Worm (Caenorhabditis elegans) whole organism, early embryonic: ENCODE results near the gene wdr-31.

ENCODE experiments used
- B0310.2 ChIP-seq: sonication (generic microtip); optimal IDR thresholded peaks from 2 replicates; lab custom pipeline; 2016; ENCODE audit warnings: mild to moderate bottlenecking, missing genetic modification characterization, missing compliant biosample characterization
- F13C5.2 ChIP-seq: sonication (generic microtip); optimal IDR thresholded peaks from 2 replicates; lab custom pipeline; 2017; ENCODE audit warnings: mild to moderate bottlenecking, missing genetic modification characterization, inconsistent platforms, missing compliant biosample characterization
- aly-1 ChIP-seq: sonication (generic microtip); optimal IDR thresholded peaks from 2 replicates; lab custom pipeline; 2016; ENCODE audit warnings: missing genetic modification characterization, missing compliant biosample characterization
- ama-1 ChIP-seq: fragments of 150-350 bp; optimal IDR thresholded peaks from 2 replicates; lab custom pipeline; 2014
- ceh-13 ChIP-seq: fragments of 200-800 bp; sonication (Bioruptor generic); optimal IDR thresholded peaks from 2 replicates; lab custom pipeline; 2018; ENCODE audit warnings: mild to moderate bottlenecking, missing genetic modification characterization, missing compliant biosample characterization
- ceh-36 ChIP-seq: sonication (generic microtip); optimal IDR thresholded peaks from 2 replicates; lab custom pipeline; 2016; ENCODE audit warnings: missing genetic modification characterization, inconsistent platforms, missing compliant biosample characterization
- ets-7 ChIP-seq: sonication (generic microtip); optimal IDR thresholded peaks from 2 replicates; lab custom pipeline; 2016; ENCODE audit warnings: missing genotype, missing genetic modification characterization, missing compliant biosample characterization
- flt-1 ChIP-seq: fragments of 200-800 bp; sonication (Bioruptor generic); IDR thresholded peaks from 2 replicates; pipeline ENCODE4 v1.3.6; 2022; ENCODE audit warnings: missing genetic modification characterization, missing compliant biosample characterization
- hmbx-1 ChIP-seq: sonication (generic microtip); optimal IDR thresholded peaks from 2 replicates; lab custom pipeline; 2016; ENCODE audit warnings: mild to moderate bottlenecking, missing genetic modification characterization, missing compliant biosample characterization
- hmg-4 ChIP-seq: fragments of 200-800 bp; sonication (Bioruptor generic); optimal IDR thresholded peaks from 2 replicates; lab custom pipeline; 2018; ENCODE audit warnings: mild to moderate bottlenecking, missing genetic modification characterization, missing compliant biosample characterization
- hnd-1 ChIP-seq: sonication (generic microtip); optimal IDR thresholded peaks from 2 replicates; lab custom pipeline; 2016; ENCODE audit warnings: missing genetic modification characterization, missing compliant biosample characterization
- pes-1 ChIP-seq: fragments of 200-800 bp; sonication (Bioruptor generic); IDR thresholded peaks from 2 replicates; pipeline ENCODE4 v1.3.6; 2022; ENCODE audit warnings: missing genetic modification reagents, missing genetic modification characterization, missing compliant biosample characterization
- scrt-1 ChIP-seq: fragments of 200-800 bp; sonication (Bioruptor generic); IDR thresholded peaks from 2 replicates; pipeline ENCODE4 v1.3.6; 2022; ENCODE audit warnings: missing genetic modification characterization, missing compliant biosample characterization
- sea-1 ChIP-seq: fragments of 200-800 bp; sonication (Bioruptor generic); conservative IDR thresholded peaks from 2 replicates; pipeline ENCODE4 v1.3.6; 2022; ENCODE audit warnings: missing genetic modification characterization, missing compliant biosample characterization
- tbx-11 ChIP-seq: fragments of 200-800 bp; sonication (Bioruptor generic); IDR thresholded peaks from 2 replicates; pipeline ENCODE4 v1.3.6; 2022; ENCODE audit warnings: missing genetic modification characterization, missing compliant biosample characterization
- tbx-37 ChIP-seq: fragments of 200-800 bp; sonication (Bioruptor generic); conservative IDR thresholded peaks from 2 replicates; pipeline ENCODE4 v1.3.6; 2022; ENCODE audit warnings: missing genetic modification reagents, missing genetic modification characterization, missing compliant biosample characterization
- tra-4 ChIP-seq: sonication (generic microtip); optimal IDR thresholded peaks from 2 replicates; lab custom pipeline; 2017; ENCODE audit warnings: missing genetic modification characterization, missing compliant biosample characterization

The wdr-31 gene

DNA sequence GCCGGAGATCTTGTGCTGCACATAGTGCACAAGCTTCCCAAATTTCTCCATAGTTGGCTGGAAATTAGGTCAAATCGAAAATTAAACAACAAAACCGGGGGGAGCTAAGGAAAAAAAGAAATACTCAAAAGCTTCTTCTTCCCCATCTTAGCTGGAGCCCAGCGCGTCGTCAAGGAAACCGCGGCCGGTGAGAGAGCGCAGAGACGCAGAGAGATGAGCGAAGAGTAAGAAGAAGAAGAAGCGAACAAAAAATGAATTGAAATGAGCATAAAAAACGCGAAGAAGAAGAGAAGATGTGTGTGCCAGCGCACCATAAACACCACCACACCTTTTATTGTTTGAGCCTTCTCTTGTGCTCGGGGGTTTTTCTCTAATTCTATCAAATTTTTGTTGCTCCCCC, at the start of gene wdr-31:
wdr-31 (minus strand) TSS at position 101 of the 400 bp plus-strand sequence.
- TF ChIP-seq tra-4 = no peak
- TF ChIP-seq ets-7 (tag; lab: Kevin White, UChicago) = no peak
- TF ChIP-seq hmbx-1 (tag; lab: Kevin White, UChicago) = no peak
- no peak for TF ChIP-seq tbx-11 (GFP tag; lab: Robert Waterston, UW)
- TF ChIP-seq tbx-37 (GFP tag; lab: Robert Waterston, UW) = no peak
- TF ChIP-seq flt-1 (GFP tag; lab: Robert Waterston, UW) = no peak
- no peak for TF ChIP-seq ceh-36
- no peak for TF ChIP-seq hnd-1 (tag; lab: Kevin White, UChicago)
- no peak for TF ChIP-seq scrt-1

DNA sequence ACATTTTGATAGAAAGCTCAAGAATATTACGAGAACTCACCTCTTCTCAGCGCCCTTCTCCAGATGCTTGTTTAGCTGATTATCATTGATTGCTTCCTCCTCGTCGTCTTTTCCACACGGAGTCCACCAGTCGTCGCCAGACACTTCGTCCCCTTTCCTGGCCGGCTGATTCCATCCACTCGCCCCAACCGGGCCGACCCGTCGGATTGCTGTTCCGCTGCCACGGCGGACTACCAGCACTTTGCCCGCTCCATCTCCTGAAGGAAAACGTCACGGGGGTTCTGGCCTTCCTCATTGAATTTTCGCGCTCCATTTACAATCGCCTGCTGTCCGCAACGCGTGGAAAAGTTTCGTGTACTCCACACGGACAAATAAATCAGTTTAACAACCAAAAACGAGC, 48.3 kb upstream of the wdr-31 start:
- TF ChIP-seq tbx-37 (GFP tag; lab: Robert Waterston, UW) (no peak), scrt-1 (no peak)

DNA sequence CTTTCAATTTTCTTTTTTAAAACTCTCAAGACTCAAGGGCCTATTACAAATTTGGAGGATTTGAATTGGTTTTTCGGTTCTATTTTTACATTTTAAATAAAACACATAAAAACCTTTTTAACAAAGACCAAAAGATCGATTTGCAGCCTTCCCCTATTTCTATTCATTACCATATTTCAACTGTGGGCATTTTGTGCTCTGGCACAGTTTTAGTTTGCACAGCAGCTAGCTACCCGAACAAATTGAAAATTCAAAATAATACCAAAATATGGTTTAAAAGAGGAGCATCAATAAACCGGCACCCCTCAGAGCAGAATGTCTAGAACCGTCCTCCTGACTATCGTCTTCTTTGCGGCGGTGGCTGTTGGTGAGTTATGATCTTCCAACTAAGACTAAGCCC, 46.3 kb upstream of the wdr-31 start, which contains the start of gene F08D12.2:
F08D12.2 (plus strand) TSS at position 301 of the 400 bp plus-strand sequence.
- TF ChIP-seq ceh-13 (GFP tag; lab: Kevin White, UChicago) (no peak), sea-1 (GFP tag; lab: Robert Waterston, UW) (no peak), pes-1 (GFP tag; lab: Robert Waterston, UW) (no peak), hmbx-1 (tag; lab: Kevin White, UChicago) (no peak)

DNA sequence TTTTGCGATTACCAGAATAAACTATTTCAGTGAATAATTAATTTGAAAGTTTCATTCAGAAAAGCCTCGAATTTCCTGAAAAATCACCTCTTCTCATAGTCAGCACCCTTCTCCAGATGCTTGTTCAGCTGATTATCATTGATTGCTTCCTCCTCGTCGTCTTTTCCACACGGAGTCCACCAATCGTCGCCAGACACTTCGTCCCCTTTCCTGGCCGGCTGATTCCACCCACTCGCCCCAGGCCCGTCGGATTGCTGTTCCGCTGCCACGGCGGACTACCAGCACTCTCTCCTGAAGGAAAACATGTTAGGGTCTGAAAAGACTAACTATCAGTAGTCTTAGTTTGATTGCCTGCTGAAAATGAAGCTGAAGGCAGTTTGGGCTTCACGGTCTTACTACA, 45.7 kb upstream of the wdr-31 start:
- TF ChIP-seq pes-1 (GFP tag; lab: Robert Waterston, UW) = no peak
- TF ChIP-seq flt-1 (GFP tag; lab: Robert Waterston, UW) = no peak
- no peak for TF ChIP-seq tra-4
- no peak for TF ChIP-seq sea-1 (GFP tag; lab: Robert Waterston, UW)
- TF ChIP-seq ets-7 (tag; lab: Kevin White, UChicago) = no peak
- TF ChIP-seq hmg-4 (GFP tag; lab: Kevin White, UChicago) = no peak
- no peak for TF ChIP-seq hmbx-1 (tag; lab: Kevin White, UChicago)
- TF ChIP-seq B0310.2 (tag; lab: Kevin White, UChicago) = no peak
- TF ChIP-seq ceh-36 = no peak
- no peak for TF ChIP-seq F13C5.2
- TF ChIP-seq tbx-37 (GFP tag; lab: Robert Waterston, UW) = no peak
- no peak for TF ChIP-seq hnd-1 (tag; lab: Kevin White, UChicago)

DNA sequence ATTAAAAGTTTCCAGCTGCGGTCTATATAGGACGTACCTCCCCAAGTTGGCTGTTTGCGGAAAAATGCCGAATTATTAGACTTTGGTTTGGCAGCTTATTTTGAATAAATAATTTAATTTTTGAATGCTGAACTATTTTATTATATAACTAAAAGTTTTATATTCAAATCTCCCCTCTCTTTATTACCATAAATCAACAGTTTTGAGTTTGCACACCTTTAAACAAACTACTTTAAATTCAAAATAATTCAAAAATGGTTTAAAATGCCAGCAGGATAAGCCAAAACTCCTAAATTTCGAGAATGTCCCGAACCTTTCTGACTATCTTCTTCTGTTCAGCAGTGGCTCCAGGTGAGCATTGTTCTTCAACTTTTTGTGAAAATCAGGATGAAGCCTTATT, 44.2 kb upstream of the wdr-31 start, which contains the start of gene F08D12.3:
F08D12.3 (plus strand) TSS at position 301 of the 400 bp plus-strand sequence.
- TF ChIP-seq scrt-1 = no peak

DNA sequence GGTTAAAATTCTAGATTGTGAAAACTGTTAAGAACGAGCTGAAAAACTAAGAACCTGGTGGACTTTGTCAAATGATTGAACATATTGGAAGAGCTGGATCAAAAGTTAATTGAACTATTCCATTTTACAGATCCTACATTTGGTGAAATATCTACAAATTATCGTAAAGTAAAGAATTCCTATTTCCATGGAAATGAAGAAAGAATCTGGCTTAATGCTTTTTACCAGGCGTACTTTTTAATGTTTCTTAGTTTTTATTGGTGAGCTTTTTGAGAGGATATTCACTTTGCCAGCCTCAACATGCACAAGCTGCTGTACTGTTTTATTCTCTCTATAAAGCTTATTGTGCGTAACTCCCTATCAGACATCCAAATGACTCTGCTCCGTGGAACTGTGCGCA, 42.8 kb upstream of the wdr-31 start, which contains the start of gene F08D12.4:
F08D12.4 (plus strand) TSS at position 301 of the 400 bp plus-strand sequence.
- TF ChIP-seq tra-4 (no peak), ama-1 (lab: Kevin White, UChicago) (no peak), hmbx-1 (tag; lab: Kevin White, UChicago) (no peak), B0310.2 (tag; lab: Kevin White, UChicago) (no peak), F13C5.2 (no peak), ceh-13 (GFP tag; lab: Kevin White, UChicago) (no peak), pes-1 (GFP tag; lab: Robert Waterston, UW) (no peak), scrt-1 (no peak), hnd-1 (tag; lab: Kevin White, UChicago) (no peak), hmg-4 (GFP tag; lab: Kevin White, UChicago) (no peak), tbx-11 (GFP tag; lab: Robert Waterston, UW) (no peak), aly-1 (tag; lab: Kevin White, UChicago) (no peak), ceh-36 (no peak), ets-7 (tag; lab: Kevin White, UChicago) (no peak), tbx-37 (GFP tag; lab: Robert Waterston, UW) (no peak), sea-1 (GFP tag; lab: Robert Waterston, UW) (no peak), flt-1 (GFP tag; lab: Robert Waterston, UW) (no peak)

DNA sequence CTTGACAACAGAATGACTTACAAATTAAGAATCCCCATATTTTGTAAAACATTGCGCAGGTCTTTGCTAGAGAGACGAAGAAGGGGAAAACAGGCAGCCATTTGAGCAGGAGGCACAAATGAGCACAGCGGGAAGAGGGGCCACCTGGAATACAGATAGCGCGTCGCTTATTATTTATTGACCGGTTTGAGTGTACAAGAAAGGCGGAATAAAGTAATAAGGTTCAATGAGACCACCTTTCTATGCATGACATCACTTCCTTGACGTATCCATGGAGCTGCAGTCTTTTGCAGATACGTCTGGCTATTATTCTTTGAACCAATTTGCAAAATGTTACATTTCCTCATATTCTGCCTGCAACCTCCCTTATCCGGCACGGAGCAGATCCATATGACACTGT, 39.8 kb upstream of the wdr-31 start, which contains the start of gene fbxb-111:
fbxb-111 (minus strand) TSS at position 101 of the 400 bp plus-strand sequence.
- no peak for TF ChIP-seq ceh-36
- TF ChIP-seq flt-1 (GFP tag; lab: Robert Waterston, UW) = no peak
- TF ChIP-seq ets-7 (tag; lab: Kevin White, UChicago) = no peak
- no peak for TF ChIP-seq ama-1 (lab: Kevin White, UChicago)
- no peak for TF ChIP-seq hmg-4 (GFP tag; lab: Kevin White, UChicago)
- no peak for TF ChIP-seq aly-1 (tag; lab: Kevin White, UChicago)
- no peak for TF ChIP-seq scrt-1
- no peak for TF ChIP-seq F13C5.2
- no peak for TF ChIP-seq pes-1 (GFP tag; lab: Robert Waterston, UW)
- TF ChIP-seq tbx-37 (GFP tag; lab: Robert Waterston, UW) = no peak

DNA sequence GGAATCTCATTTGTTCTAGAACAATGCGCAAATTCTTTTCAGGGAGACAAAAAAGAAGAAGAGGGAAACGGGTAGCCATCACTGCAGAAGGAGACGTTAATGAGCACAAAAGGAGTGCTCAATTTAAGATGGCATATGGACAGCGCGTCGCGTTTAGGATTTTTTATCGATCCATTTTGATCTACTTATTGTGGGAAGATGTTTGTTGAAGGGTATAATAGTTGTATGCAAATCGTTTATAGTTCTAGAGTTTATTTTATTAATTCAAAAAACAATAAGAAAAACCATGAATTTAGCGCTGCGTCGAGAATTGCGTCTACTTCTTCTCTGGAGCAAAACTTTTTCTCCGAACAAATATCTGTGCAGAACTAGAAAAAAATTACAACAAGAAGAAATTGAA, 38.4 kb upstream of the wdr-31 start, which contains the start of gene sdz-9:
sdz-9 (minus strand) TSS at position 101 of the 400 bp plus-strand sequence.
- TF ChIP-seq scrt-1 = no peak
- TF ChIP-seq F13C5.2 = no peak
- TF ChIP-seq ets-7 (tag; lab: Kevin White, UChicago) = no peak
- no peak for TF ChIP-seq ama-1 (lab: Kevin White, UChicago)
- no peak for TF ChIP-seq tbx-37 (GFP tag; lab: Robert Waterston, UW)
- no peak for TF ChIP-seq ceh-36
- TF ChIP-seq hnd-1 (tag; lab: Kevin White, UChicago) = no peak
- TF ChIP-seq ceh-13 (GFP tag; lab: Kevin White, UChicago) = no peak
- TF ChIP-seq tra-4 = no peak
- TF ChIP-seq aly-1 (tag; lab: Kevin White, UChicago) = no peak
- no peak for TF ChIP-seq sea-1 (GFP tag; lab: Robert Waterston, UW)
- no peak for TF ChIP-seq pes-1 (GFP tag; lab: Robert Waterston, UW)
- TF ChIP-seq flt-1 (GFP tag; lab: Robert Waterston, UW) = no peak
